Worm (Caenorhabditis elegans): Measurements from ENCODE around the gene asns-1.
A peak's percentile ranks its signal among the peaks of the same experiment; 100 is the strongest.

ce11 chrV:8594105-8594964 lies 48.4 kb downstream of the asns-1 start, which contains the start of gene tag-196:
- TF ChIP-seq pqm-1 (tag; optimal IDR thresholded peaks at IDR 0.05) = no peak
- no peak for TF ChIP-seq ceh-16 (tag; optimal IDR thresholded peaks at IDR 0.05)
- no peak for TF ChIP-seq nhr-77 (tag; optimal IDR thresholded peaks at IDR 0.05)
- peak; percentile 48 for TF ChIP-seq egl-5 (tag; optimal IDR thresholded peaks at IDR 0.05)

Data from whole organism, L3 larva.